Fruit fly (Drosophila melanogaster) whole organism, prepupa: ENCODE results near the gene CG42322.

Experiments used
- CG1621 ChIP-seq: fragments of 200-800 bp; sonication (Bioruptor generic); optimal IDR thresholded peaks from 3 replicates; lab custom pipeline; 2018; ENCODE audit warnings: missing biosample characterization, mild to moderate bottlenecking, missing genetic modification characterization
- Eip93F ChIP-seq: fragments of 200-800 bp; sonication (Bioruptor generic); optimal IDR thresholded peaks from 2 replicates; lab custom pipeline; 2016; ENCODE audit warnings: missing biosample characterization, mild to moderate bottlenecking, missing genetic modification characterization
- Hr38 ChIP-seq: sonication (Bioruptor generic); optimal IDR thresholded peaks from 2 replicates; lab custom pipeline; 2016; ENCODE audit warnings: missing biosample characterization, missing genetic modification characterization

- TF ChIP-seq Hr38 (GFP tag; lab: Kevin White, UChicago) (no peak), CG1621 (no peak), Eip93F (GFP tag; lab: Kevin White, UChicago) (no peak)
Observed at dm6 chr3R:20745238-20745637, 5.3 kb downstream of the CG42322 start, which contains the start of gene CG31200.
